Fruit fly (Drosophila melanogaster): Measurements from ENCODE around the gene Obp83cd.

Obp83cd gene

DNA sequence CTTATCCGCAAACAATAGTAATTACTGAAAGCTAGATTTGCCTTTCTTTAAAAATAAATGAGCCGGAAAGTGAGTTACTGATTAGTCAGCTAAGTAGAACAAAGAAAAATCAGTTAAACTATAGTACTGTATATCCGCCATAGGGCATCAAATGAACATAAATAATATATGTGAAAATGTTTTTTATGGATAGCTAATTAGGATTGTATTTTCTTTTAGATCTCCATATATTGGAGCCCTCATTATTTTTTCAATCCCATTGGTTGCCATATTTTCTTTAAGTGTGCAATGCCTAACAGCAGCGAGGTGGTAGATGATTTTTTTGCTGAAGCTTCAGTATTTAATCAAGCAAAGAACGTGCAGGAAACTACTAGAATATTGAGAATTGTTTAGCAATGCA, at the start of gene Obp83cd:
TSS of gene Obp83cd (plus strand) at position 343 of the 400 bp plus-strand sequence.
- TF ChIP-seq CTCF (optimal IDR thresholded peaks at IDR 0.05) (no peak), CG8478 (optimal IDR thresholded peaks at IDR 0.05) (no peak)

DNA sequence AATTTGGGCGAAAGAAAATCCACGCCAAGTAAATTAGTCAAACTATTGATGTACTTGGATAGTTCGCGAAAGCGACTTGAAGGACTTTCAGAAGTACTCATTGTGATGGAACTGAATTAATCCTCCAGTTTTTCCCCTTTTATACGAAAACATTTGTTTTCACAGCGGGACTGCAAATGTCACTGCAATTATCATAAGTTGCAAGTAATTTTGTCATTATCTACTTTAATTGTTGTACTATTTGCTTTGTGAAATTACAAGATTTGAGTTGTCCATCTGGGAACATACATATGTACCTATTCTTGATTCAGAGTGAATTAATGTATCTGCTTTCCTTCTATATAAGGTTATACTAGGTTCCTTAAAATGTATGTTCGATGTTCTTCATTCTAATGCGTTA, 29.8 kb upstream of the Obp83cd start, which contains the start of gene Or83c:
TSS of gene Or83c (minus strand) at position 101 of the 400 bp plus-strand sequence.
- no peak for TF ChIP-seq CG8478 (optimal IDR thresholded peaks at IDR 0.05)
- TF ChIP-seq CTCF (optimal IDR thresholded peaks at IDR 0.05) = no peak

DNA sequence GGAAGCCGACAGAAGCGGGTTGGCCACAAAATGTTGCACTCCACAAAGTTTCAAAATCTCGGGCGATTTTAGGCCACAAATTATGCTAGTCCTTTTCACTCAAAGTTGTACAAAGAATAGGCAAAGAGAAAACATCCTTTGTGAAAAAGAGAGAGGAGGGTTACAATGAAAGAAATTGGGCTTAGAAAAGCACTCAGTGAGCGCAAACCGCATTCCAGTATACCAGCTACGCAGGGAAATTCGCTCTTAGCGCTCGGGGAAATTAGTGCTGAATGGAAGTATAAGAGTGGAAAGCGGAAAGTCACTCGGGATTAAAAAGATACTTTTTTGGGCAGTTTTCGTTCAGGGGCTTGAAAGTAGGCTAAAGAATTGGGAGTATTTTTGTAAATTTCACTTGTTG, 25.8 kb upstream of the Obp83cd start:
- TF ChIP-seq CG8478 (optimal IDR thresholded peaks at IDR 0.05) = no peak
- no peak for TF ChIP-seq CTCF (optimal IDR thresholded peaks at IDR 0.05)

DNA sequence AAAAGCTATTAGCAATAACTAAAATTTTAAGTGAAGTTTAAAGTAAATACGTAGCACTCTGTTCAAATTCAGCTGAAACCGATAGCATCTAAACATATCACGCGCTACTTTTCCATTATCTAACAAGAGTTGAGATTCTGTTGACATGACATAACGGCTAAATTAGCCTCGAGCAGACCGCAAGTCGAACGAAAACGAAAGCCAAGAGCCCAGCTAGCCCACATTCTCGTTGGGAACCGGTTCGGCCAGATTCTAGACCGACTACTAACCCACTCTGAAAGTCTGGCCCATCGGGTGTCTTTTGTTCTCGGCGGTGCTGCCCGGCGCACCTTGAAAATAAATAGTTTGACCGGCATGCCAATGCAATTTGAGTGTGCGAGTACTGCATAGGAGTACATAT, 10.9 kb upstream of the Obp83cd start:
- TF ChIP-seq CTCF (optimal IDR thresholded peaks at IDR 0.05) (no peak), CG8478 (optimal IDR thresholded peaks at IDR 0.05) (no peak)

DNA sequence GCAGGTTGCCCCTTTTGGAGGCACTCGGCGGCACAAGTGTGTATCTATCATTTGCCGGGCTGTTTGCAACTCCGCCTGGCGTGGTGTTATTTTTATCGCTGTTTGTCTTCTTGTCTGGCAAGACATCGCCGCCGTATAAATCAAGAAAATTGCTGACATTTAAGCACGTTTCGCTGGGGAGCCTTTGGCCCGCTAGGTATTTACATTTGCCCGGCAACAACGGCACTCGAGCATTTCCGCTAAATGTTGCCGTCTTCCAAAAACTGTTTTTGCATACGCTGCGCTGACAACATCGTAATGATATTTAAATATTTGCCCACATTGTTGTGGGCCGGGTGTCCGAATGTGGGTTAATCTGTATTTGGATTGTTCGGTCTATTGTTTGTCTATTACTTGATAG, 9.6 kb upstream of the Obp83cd start:
- no peak for TF ChIP-seq CG8478 (optimal IDR thresholded peaks at IDR 0.05)
- TF ChIP-seq CTCF (optimal IDR thresholded peaks at IDR 0.05) = no peak

DNA sequence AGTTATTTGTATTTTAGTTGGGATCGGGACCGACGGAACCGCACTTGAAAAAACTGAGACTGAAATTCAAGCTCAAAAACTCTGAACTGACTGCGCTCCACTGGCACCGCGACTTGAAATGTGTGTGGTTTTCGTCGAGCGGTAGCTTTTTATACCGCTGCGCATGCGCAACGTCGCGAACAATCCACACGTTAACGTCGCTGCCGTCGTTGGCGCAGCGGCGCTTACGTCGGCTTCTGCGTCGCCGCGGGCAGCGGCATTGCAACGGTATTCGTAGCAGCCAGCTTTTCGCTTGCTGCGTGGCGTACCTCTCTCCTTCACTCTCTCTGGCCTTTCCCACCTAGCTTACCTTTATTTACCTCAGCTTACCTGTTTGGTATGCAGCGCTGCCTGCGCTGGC, 7.2 kb upstream of the Obp83cd start, which contains the start of gene Gasp:
TSS of gene Gasp (minus strand) at position 124 of the 400 bp plus-strand sequence.
- TF ChIP-seq CG8478 (optimal IDR thresholded peaks at IDR 0.05) (no peak), CTCF (optimal IDR thresholded peaks at IDR 0.05) (no peak)

DNA sequence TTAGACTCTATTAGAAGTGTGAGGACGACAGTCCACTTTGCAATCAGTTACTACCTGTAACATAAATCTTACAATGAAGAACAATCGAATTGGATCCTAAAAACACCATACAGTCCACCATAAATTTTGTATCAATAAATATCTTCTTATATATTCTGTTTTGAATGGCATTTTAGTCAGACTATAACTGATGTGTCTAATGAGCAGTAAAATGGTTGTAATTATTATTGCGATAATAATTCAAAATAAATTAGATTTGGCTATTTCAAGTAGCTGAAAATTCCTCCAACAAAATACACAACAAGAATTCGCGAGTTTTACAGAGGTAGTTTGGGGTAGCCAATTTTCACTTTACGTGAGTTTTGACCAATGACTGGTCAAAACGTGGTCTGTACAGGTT, 5.6 kb upstream of the Obp83cd start:
- TF ChIP-seq CTCF (optimal IDR thresholded peaks at IDR 0.05) = no peak
- TF ChIP-seq CG8478 (optimal IDR thresholded peaks at IDR 0.05) = no peak

DNA sequence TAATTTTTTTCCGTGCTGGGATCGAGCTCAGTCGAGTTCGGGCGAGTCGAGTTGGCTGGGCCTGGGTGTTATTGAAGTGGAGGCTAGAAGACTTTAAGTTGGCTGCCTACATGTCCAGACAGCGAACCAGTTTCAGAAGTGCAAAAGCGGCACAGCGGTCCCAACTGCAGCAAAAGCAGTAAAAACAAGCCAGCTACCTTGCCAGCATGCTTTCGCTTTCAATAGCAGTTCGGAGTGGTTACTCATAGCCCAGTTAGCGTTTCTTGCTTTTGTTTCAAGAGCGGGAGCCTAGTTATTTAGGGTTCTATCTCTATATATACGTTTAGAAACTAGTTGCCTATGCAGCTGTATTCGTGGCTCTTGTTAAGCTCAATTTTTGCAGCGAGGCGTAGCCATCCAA, 5.2 kb upstream of the Obp83cd start:
- no peak for TF ChIP-seq CTCF (optimal IDR thresholded peaks at IDR 0.05)
- no peak for TF ChIP-seq CG8478 (optimal IDR thresholded peaks at IDR 0.05)

DNA sequence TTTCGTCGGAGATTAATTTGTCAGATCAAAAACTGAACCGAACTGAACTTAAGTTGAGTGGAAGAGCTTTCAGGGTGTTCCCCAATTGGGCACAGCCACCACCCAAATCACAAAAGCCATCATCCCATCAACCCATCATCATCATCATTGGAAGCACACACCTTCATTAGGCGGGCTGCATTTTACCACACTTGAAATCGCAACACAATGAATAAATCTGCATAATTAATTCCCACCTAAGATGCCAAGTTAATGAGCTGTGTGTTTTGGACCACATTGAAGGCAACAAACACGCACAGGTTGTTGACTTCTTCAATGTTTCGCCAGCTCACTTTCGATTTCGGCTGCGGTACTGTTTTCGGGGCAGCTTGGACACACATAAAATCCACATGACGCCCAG, 2.8 kb upstream of the Obp83cd start:
- TF ChIP-seq CTCF (optimal IDR thresholded peaks at IDR 0.05) = no peak
- TF ChIP-seq CG8478 (optimal IDR thresholded peaks at IDR 0.05) = no peak

DNA sequence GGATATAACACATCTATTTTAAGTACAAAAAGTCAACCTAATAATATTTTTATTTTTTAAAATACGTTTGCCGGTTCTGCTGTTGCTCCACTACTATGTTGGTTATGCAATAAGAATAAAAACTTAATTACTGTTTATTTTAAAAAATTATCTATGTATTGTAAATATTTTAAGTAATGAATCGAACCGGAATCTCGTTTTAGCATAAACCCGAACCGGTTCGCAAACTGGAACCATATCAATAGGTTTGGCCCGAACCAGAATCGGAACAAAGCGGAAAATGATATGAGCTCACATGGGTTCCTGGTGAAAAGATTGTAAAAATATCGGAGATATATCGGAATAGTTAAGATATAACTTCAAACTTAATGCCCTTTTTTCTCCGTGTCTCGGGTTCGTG, 1.2 kb upstream of the Obp83cd start:
- TF ChIP-seq CG8478 (optimal IDR thresholded peaks at IDR 0.05) (no peak), CTCF (optimal IDR thresholded peaks at IDR 0.05) (no peak)

DNA sequence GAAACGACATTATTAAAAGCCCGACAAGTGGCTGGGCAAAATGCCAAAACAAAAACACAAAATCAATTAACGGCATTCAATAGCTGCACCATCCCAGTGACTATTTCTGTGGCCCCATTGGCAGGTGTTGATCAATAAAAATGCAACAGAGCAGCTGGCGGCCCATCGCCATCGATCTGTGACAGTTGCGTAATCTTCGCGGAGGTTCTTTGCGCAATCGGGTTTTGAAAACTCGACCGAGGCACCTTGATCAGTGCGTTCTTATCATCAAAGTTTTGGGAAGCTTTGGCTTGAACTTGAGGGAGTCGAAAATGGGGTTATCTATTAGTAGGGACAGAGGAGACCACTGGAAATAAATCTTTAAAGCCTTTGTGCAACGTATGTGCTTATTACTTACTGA, 581 bp upstream of the Obp83cd start:
- no peak for TF ChIP-seq CG8478 (optimal IDR thresholded peaks at IDR 0.05)
- no peak for TF ChIP-seq CTCF (optimal IDR thresholded peaks at IDR 0.05)

DNA sequence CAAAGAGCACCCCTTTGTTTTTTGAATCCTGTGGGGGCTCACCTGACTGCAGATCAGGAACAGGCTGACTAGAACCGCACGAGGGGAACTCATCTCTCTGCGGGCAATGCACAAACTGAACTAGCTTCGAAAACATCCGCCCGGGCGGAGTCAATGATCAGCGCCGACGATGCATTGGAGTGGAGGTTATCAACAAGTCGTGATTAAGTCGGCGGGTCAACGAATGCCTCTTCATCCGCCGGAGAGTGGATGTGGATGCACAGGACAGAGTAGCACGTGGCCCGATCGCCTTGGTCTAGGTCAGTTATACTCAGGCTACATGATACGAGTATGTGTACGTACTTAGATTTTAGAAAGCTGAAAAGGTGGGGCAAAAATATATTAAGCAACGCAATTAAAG, 3.0 kb downstream of the Obp83cd start, which contains the start of gene Obp83ef:
TSS of gene Obp83ef (minus strand) at position 119 of the 400 bp plus-strand sequence.
- TF ChIP-seq CG8478 (optimal IDR thresholded peaks at IDR 0.05) = no peak
- TF ChIP-seq CTCF (optimal IDR thresholded peaks at IDR 0.05) = no peak

DNA sequence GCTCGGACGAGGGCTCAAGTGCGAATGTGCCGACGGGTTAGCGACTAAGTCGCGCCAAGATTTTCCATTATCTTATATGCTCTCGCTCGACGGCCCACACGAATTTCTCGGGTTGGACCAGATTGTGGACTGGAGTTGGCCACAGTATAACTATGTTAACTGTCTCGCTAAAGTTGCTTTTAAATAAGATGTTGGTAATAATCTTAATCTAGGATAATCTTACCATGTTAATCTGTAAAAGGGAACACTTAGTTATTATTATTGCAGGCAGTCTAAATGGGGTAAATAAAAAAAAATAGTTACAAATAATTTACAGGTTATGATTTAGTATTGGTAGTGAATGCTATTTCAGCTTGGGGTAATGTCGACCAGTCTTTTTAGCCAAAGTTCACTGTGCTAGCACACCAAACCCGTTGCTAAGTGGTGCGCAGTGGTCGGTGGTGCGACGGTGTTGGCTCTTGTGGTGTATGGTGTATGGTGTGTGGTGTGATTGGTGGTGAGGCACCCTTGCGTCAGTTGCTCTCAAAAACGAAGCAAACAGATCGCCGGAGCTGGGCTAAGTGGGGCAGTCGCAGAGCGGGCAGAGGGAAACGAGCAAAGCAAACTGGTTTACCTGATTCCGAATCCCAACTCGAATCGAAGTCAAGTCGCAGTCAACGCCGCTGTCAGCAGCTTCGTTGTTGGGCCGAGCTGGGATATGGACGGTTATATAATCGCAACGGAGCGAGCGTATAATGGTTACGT, 4.5 kb downstream of the Obp83cd start, which contains the start of gene Obp83g:
TSS of gene Obp83g (minus strand) at position 51 of the 744 bp plus-strand sequence.
- TF ChIP-seq CG8478 (optimal IDR thresholded peaks at IDR 0.05) (no peak), CTCF (optimal IDR thresholded peaks at IDR 0.05) (no peak)

DNA sequence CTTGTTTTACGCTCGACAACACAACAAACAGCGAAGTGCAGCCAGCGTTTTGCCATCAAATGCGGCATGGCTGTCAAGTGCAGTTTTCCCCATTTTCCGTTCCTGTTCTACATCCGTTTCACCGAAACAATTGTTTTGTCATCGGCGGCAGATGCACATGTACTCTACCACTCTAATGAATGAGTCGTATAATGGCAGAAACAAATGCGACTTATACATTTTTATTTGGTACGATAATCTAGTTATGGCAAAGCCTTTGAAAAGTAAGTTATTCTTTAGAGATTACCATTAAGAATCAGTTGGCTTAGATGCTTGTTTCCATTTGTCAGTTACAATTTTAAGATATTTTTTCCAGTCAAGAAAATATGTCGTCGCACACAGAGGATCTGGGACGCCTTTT, 14.4 kb downstream of the Obp83cd start, which contains the start of gene Vha14-2:
TSS of gene Vha14-2 (plus strand) at position 301 of the 400 bp plus-strand sequence.
- TF ChIP-seq CG8478 (optimal IDR thresholded peaks at IDR 0.05) (no peak), CTCF (optimal IDR thresholded peaks at IDR 0.05) (no peak)

DNA sequence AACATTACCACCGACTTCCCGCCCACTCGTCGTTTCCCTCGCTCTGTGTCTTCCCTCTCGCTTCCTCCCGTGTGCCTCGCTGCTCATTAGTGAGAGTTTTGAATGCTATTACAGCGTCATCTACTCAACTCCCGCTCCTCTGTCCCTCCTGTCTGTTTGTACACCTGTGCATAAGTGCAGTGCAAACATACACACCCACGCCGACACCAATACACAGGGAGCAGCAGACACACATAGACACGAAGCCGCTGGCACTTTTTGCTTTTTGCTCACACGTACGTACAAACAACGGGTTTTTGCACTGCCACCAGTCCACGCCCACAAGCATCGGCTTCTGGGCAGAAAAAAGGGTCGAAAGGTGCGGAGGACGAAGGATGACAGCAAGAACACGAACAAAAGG, 33.8 kb downstream of the Obp83cd start:
- TF ChIP-seq CG8478 (optimal IDR thresholded peaks at IDR 0.05) (no peak), CTCF (optimal IDR thresholded peaks at IDR 0.05) (no peak)

DNA sequence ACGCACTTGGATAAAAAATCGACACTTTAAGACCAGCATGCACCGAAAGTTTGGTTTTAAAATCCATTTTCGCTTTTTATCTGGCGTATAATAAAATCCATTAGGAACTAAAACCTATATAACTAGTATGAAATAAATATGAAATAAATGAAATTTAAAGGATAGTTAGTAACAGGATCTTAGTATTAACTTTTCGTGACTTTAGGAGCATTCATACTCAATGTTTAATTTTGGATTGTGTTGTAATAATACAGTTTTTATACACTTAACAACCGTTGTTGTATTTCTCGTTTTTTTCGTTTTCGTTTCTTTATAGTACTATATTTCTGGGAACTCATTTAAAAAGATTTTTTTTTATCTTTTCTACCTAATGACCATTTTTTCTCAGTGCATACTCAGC, 41.2 kb downstream of the Obp83cd start:
- TF ChIP-seq CTCF (optimal IDR thresholded peaks at IDR 0.05) (no peak), CG8478 (optimal IDR thresholded peaks at IDR 0.05) (no peak)
